Fruit fly (Drosophila melanogaster) whole organism, wandering third instar larva: ENCODE measurements around the gene RfC38.

Experiments used
- Abd-B ChIP-seq: fragments of >200 bp; optimal IDR thresholded peaks from 2 replicates; lab custom pipeline; 2017; ENCODE audit warnings: missing biosample characterization, missing genetic modification characterization
- CG32264 ChIP-seq: fragments of 200-800 bp; sonication (Bioruptor generic); optimal IDR thresholded peaks from 2 replicates; lab custom pipeline; 2016; ENCODE audit warnings: missing biosample characterization, missing genetic modification characterization
- CG9705 ChIP-seq: fragments of 200-800 bp; sonication (Bioruptor generic); optimal IDR thresholded peaks from 2 replicates; lab custom pipeline; 2018; ENCODE audit warnings: missing biosample characterization, mild to moderate bottlenecking, missing genetic modification characterization
- CrebA ChIP-seq: fragments of 200-800 bp; sonication (Bioruptor generic); optimal IDR thresholded peaks from 2 replicates; lab custom pipeline; 2016; ENCODE audit warnings: missing biosample characterization, mild to moderate bottlenecking, missing genetic modification characterization, borderline replicate concordance
- Dfd ChIP-seq: fragments of >200 bp; optimal IDR thresholded peaks from 2 replicates; lab custom pipeline; 2017; ENCODE audit warnings: missing biosample characterization, missing genetic modification characterization
- Dif ChIP-seq: fragments of 200-275, 200-300 bp; sonication (Bioruptor generic); optimal IDR thresholded peaks from 2 replicates; lab custom pipeline; 2018; ENCODE audit warnings: missing biosample characterization, missing genetic modification characterization; ENCODE audit not compliant: partially characterized antibody
- GATAd ChIP-seq: sonication (Bioruptor generic); optimal IDR thresholded peaks from 2 replicates; lab custom pipeline; 2016; ENCODE audit warnings: missing biosample characterization, missing genetic modification characterization
- HLH106 ChIP-seq: fragments of 200-800 bp; optimal IDR thresholded peaks from 3 replicates; lab custom pipeline; 2019; ENCODE audit warnings: missing biosample characterization, mild to moderate bottlenecking, missing genetic modification characterization, moderate library complexity
- Hnf4 ChIP-seq: fragments of 200-800 bp; sonication (Bioruptor generic); optimal IDR thresholded peaks from 2 replicates; lab custom pipeline; 2016; ENCODE audit warnings: missing biosample characterization, mild to moderate bottlenecking, missing genetic modification characterization
- Hr78 ChIP-seq: fragments of >200 bp; optimal IDR thresholded peaks from 2 replicates; lab custom pipeline; 2017; ENCODE audit warnings: missing biosample characterization, missing genetic modification characterization
- Hr83 ChIP-seq: fragments of 200-300 bp; sonication (Bioruptor generic); optimal IDR thresholded peaks from 2 replicates; lab custom pipeline; 2016; ENCODE audit warnings: missing biosample characterization, mild to moderate bottlenecking, missing genetic modification characterization, moderate library complexity; ENCODE audit not compliant: poor library complexity, severe bottlenecking
- Jra ChIP-seq: sonication (Bioruptor generic); optimal IDR thresholded peaks from 2 replicates; lab custom pipeline; 2016; ENCODE audit warnings: missing biosample characterization, missing genetic modification characterization
- Mio ChIP-seq: sonication (Bioruptor generic); optimal IDR thresholded peaks from 2 replicates; lab custom pipeline; 2016; ENCODE audit warnings: missing biosample characterization, missing genetic modification characterization
- Myc ChIP-seq: fragments of >200 bp; optimal IDR thresholded peaks from 2 replicates; lab custom pipeline; 2017
- N ChIP-seq: fragments of >200 bp; optimal IDR thresholded peaks from 2 replicates; lab custom pipeline; 2018; ENCODE audit warnings: missing biosample characterization, missing external identifiers, missing genetic modification characterization
- OdsH ChIP-seq: fragments of 200-800 bp; sonication (Bioruptor generic); optimal IDR thresholded peaks from 2 replicates; lab custom pipeline; 2016; ENCODE audit warnings: missing biosample characterization, mild to moderate bottlenecking, missing genetic modification characterization
- Rel ChIP-seq, 2 experiments: fragments of 200-800 bp; sonication (Bioruptor generic) in 1 of 2; optimal IDR thresholded peaks; 2 replicates in 1 of 2; 3 replicates in 1 of 2; lab custom pipeline; 2016 to 2019; ENCODE audit warnings: mild to moderate bottlenecking in 2 of 2, missing biosample characterization in 2 of 2, missing genetic modification characterization in 2 of 2, moderate library complexity in 1 of 2
- Sp1 ChIP-seq: fragments of 200-800 bp; sonication (Bioruptor generic); optimal IDR thresholded peaks from 3 replicates; lab custom pipeline; 2019; ENCODE audit warnings: missing biosample characterization, mild to moderate bottlenecking, missing genetic modification characterization, moderate library complexity
- Vsx2 ChIP-seq: fragments of 200-300, 225-300 bp; sonication (Bioruptor generic); optimal IDR thresholded peaks from 2 replicates; lab custom pipeline; 2018; ENCODE audit warnings: missing biosample characterization, missing genetic modification characterization; ENCODE audit not compliant: partially characterized antibody
- br ChIP-seq: fragments of 200-800 bp; sonication (Bioruptor generic); optimal IDR thresholded peaks from 2 replicates; lab custom pipeline; 2016; ENCODE audit warnings: missing biosample characterization, missing genetic modification characterization
- brk ChIP-seq: fragments of 200-800 bp; sonication (Bioruptor generic); optimal IDR thresholded peaks from 2 replicates; lab custom pipeline; 2016; ENCODE audit warnings: missing biosample characterization, mild to moderate bottlenecking, missing genetic modification characterization
- dl ChIP-seq, 2 experiments: fragments of 175-275, 200-275 bp in 1 of 2; fragments of 200-275 bp in 1 of 2; sonication (Bioruptor generic); optimal IDR thresholded peaks; lab custom pipeline; 2018; ENCODE audit warnings: mild to moderate bottlenecking in 2 of 2, missing biosample characterization in 2 of 2, missing genetic modification characterization in 2 of 2, moderate library complexity in 2 of 2; ENCODE audit not compliant: partially characterized antibody in 2 of 2, insufficient read depth in 1 of 2
- dmrt93B ChIP-seq: fragments of 200-800 bp; sonication (Bioruptor generic); optimal IDR thresholded peaks from 2 replicates; lab custom pipeline; 2018; ENCODE audit warnings: missing biosample characterization, mild to moderate bottlenecking, missing genetic modification characterization
- dsf ChIP-seq: sonication (Bioruptor generic); optimal IDR thresholded peaks from 2 replicates; lab custom pipeline; 2016; ENCODE audit warnings: missing biosample characterization, missing genetic modification characterization, borderline replicate concordance
- ey ChIP-seq: fragments of 200-800 bp; sonication (Bioruptor generic); optimal IDR thresholded peaks from 2 replicates; lab custom pipeline; 2016; ENCODE audit warnings: missing biosample characterization, missing genetic modification characterization
- foxo ChIP-seq, 2 experiments: fragments of 200-800 bp; sonication (Bioruptor generic); optimal IDR thresholded peaks; 2 replicates in 1 of 2; 3 replicates in 1 of 2; lab custom pipeline; 2016 to 2017; ENCODE audit warnings: missing biosample characterization in 2 of 2, missing genetic modification characterization in 2 of 2
- fru ChIP-seq: fragments of 200-800 bp; sonication (Bioruptor generic); optimal IDR thresholded peaks from 3 replicates; lab custom pipeline; 2016; ENCODE audit warnings: missing biosample characterization, mild to moderate bottlenecking, missing genetic modification characterization
- h ChIP-seq: fragments of 200-800 bp; sonication (Bioruptor generic); optimal IDR thresholded peaks from 3 replicates; lab custom pipeline; 2016; ENCODE audit warnings: missing biosample characterization, mild to moderate bottlenecking, missing genetic modification characterization
- jim ChIP-seq: fragments of 175-275, 200-325 bp; sonication (Bioruptor generic); optimal IDR thresholded peaks from 2 replicates; lab custom pipeline; 2016; ENCODE audit warnings: missing biosample characterization, mild to moderate bottlenecking, missing genetic modification characterization
- lola ChIP-seq: fragments of >200 bp; optimal IDR thresholded peaks from 2 replicates; lab custom pipeline; 2017; ENCODE audit warnings: missing biosample characterization, missing genetic modification characterization
- pan ChIP-seq: fragments of >200 bp; optimal IDR thresholded peaks from 2 replicates; lab custom pipeline; 2017
- psq ChIP-seq: fragments of 200-800 bp; sonication (Bioruptor generic); optimal IDR thresholded peaks from 3 replicates; lab custom pipeline; 2017; ENCODE audit warnings: missing biosample characterization, mild to moderate bottlenecking, missing genetic modification characterization, moderate library complexity
- rgr ChIP-seq: fragments of 200-800 bp; sonication (Bioruptor generic); optimal IDR thresholded peaks from 3 replicates; lab custom pipeline; 2016; ENCODE audit warnings: missing biosample characterization, mild to moderate bottlenecking, missing genetic modification characterization
- sage ChIP-seq: fragments of 200-800 bp; sonication (Bioruptor generic); optimal IDR thresholded peaks from 2 replicates; lab custom pipeline; 2016; ENCODE audit warnings: missing biosample characterization, mild to moderate bottlenecking, missing genetic modification characterization
- sv ChIP-seq: fragments of 200-800 bp; sonication (Bioruptor generic); optimal IDR thresholded peaks from 3 replicates; lab custom pipeline; 2016; ENCODE audit warnings: missing biosample characterization, missing genetic modification characterization
- tai ChIP-seq: sonication (Bioruptor generic); optimal IDR thresholded peaks from 2 replicates; lab custom pipeline; 2016; ENCODE audit warnings: missing biosample characterization, missing genetic modification characterization
- usp ChIP-seq: fragments of >200 bp; optimal IDR thresholded peaks from 2 replicates; lab custom pipeline; 2017; ENCODE audit warnings: missing biosample characterization, missing genetic modification characterization
- woc ChIP-seq: sonication (Bioruptor generic); optimal IDR thresholded peaks from 2 replicates; lab custom pipeline; 2016; ENCODE audit warnings: missing biosample characterization, mild to moderate bottlenecking, missing genetic modification characterization

Gene RfC38

DNA sequence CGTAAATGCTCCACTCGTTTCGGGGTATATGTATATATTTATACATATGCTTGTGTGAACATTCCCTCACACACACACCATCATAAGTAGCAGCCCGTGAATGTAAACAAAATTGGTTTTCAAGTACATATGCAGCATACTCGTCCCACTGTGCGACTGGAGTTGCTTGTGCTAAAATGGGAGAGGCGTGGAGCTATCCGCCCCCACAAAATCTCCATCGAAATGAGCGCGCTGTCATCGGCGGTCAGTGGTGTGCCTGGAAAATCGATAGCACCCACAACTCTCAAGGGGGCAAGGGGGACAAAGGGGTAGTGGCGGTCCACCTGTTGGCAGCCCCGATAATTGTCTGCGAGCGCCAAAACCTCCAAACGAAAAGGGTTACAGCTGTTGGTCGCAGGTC lies 37.6 kb upstream of the RfC38 start:
- TF ChIP-seq Hnf4 (GFP tag; lab: Kevin White, UChicago): no peak
- TF ChIP-seq usp: no peak
- TF ChIP-seq fru (GFP tag; lab: Kevin White, UChicago): no peak
- TF ChIP-seq sv (GFP tag; lab: Kevin White, UChicago): no peak
- no peak for TF ChIP-seq foxo (GFP tag; optimal IDR thresholded peaks at IDR 0.05; lab: Kevin White, UChicago)
- TF ChIP-seq woc: no peak
- no peak for TF ChIP-seq CG32264 (GFP tag; lab: Kevin White, UChicago)

DNA sequence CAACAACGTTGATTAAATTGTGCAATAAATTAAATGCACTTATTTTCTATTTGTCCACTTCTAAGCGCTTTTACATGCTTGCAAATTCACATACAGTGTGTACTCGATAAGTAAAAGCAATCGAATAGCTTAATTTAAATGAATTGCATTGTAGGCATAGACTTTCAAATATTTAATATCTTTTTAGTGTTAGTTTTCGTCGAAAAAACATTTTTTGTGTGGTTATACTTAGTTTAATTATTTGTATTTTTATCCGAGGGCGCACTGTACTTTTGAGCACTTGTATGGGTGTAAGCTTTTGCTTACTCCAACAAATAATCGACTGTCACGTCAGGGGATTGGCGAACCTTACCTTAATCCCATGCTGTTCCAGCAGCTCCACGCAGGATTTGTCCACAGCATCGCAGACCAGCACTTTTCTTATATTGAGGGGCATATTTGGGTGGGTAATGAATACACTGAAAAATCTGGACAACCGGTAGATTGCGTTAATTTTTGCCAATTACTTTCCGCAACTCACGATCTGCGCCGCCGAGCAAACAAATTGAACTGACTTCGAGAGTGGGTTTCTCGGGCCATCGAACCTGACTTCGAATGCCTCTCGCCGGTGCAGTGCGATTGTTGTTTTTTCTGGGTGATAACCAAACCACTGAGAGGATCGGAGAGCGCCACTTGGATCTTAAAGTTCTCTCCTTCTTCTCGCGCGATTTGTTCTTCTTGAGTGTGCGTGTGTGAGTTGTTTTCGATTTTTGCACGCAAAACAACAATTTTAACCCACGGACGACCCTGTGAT lies 24.9 kb upstream of the RfC38 start, which contains the start of gene CG6287:
Gene CG6287, minus strand, starts transcription at position 556 of the 793 bp plus-strand sequence.
- TF ChIP-seq tai (GFP tag; lab: Kevin White, UChicago) (peak; percentile 88), woc (peak; percentile 91), Myc (lab: Kevin White, UChicago) (no peak), HLH106 (tag; lab: Kevin White, UChicago) (peak; percentile 96), jim (peak; percentile 86), rgr (peak; percentile 95), Hr78 (no peak), Dfd (peak; percentile 18), CrebA (GFP tag; lab: Kevin White, UChicago) (peak; percentile 44), Dif (GFP tag; lab: Kevin White, UChicago) (peak; percentile 97), pan (lab: Kevin White, UChicago) (no peak), dmrt93B (GFP tag; lab: Kevin White, UChicago) (peak; percentile 90), CG9705 (GFP tag; lab: Kevin White, UChicago) (peak; percentile 87), h (GFP tag; lab: Kevin White, UChicago) (peak; percentile 97), Mio (GFP tag; lab: Kevin White, UChicago) (peak; percentile 45), ey (GFP tag; lab: Kevin White, UChicago) (peak; percentile 94), sv (GFP tag; lab: Kevin White, UChicago) (no peak), fru (GFP tag; lab: Kevin White, UChicago) (peak; percentile 94), brk (peak; percentile 76), dl (GFP tag; optimal IDR thresholded peaks at IDR 0.05; lab: Kevin White, UChicago; ENCODE audit: insufficient read depth in 1 of 2, partially characterized antibody in 2 of 2) (peak; percentile 87 to 88), Vsx2 (GFP tag; lab: Kevin White, UChicago) (peak; percentile 85), Hnf4 (GFP tag; lab: Kevin White, UChicago) (peak; percentile 94), dsf (GFP tag; lab: Kevin White, UChicago) (peak; percentile 79), Hr83 (GFP tag; lab: Kevin White, UChicago) (peak; percentile 26), Sp1 (peak; percentile 90), br (GFP tag; lab: Kevin White, UChicago) (peak; percentile 91), sage (GFP tag; lab: Kevin White, UChicago) (peak; percentile 85), usp (no peak), N (no peak), Jra (GFP tag; lab: Kevin White, UChicago) (peak; percentile 87), OdsH (GFP tag; lab: Kevin White, UChicago) (peak; percentile 94), Abd-B (GFP tag; lab: Kevin White, UChicago) (no peak), GATAd (GFP tag; lab: Kevin White, UChicago) (peak; percentile 58), Rel (GFP tag; optimal IDR thresholded peaks at IDR 0.05; lab: Kevin White, UChicago) (peak; percentile 52), Rel (tag; optimal IDR thresholded peaks at IDR 0.05; lab: Kevin White, UChicago) (no peak), foxo (GFP tag; optimal IDR thresholded peaks at IDR 0.05; lab: Kevin White, UChicago) (peak; percentile 9 to 94), lola (GFP tag; lab: Kevin White, UChicago) (no peak), psq (GFP tag; lab: Kevin White, UChicago) (peak; percentile 90), CG32264 (GFP tag; lab: Kevin White, UChicago) (peak; percentile 89)
